Fruit fly (Drosophila melanogaster): ENCODE results near the gene CG43965.

The CG43965 gene

dm6 chr3L:8763037-8763454, 37.5 kb upstream of the CG43965 start (continued):
- TF ChIP-seq CG9876 (GFP tag; optimal IDR thresholded peaks at IDR 0.05), result no peak
- TF ChIP-seq CG4854 (GFP tag; optimal IDR thresholded peaks at IDR 0.05), result no peak
- no peak for TF ChIP-seq CG4328 (GFP tag; optimal IDR thresholded peaks at IDR 0.05)
- peak; percentile 49 for TF ChIP-seq bcd (GFP tag; optimal IDR thresholded peaks at IDR 0.05)
- TF ChIP-seq ro (GFP tag; IDR thresholded peaks at IDR 0.05), result no peak
- TF ChIP-seq CG5953 (GFP tag; IDR thresholded peaks at IDR 0.05), result no peak
- no peak for TF ChIP-seq kay (GFP tag; optimal IDR thresholded peaks at IDR 0.05)
- peak; percentile 56; the same call in 1 of the 3 replicates for TF ChIP-seq CG6175 (GFP tag; IDR thresholded peaks at IDR 0.05)
- no peak for TF ChIP-seq Atf-2 (GFP tag; optimal IDR thresholded peaks at IDR 0.05)
- TF ChIP-seq dpn (GFP tag; optimal IDR thresholded peaks at IDR 0.05), result peak in 1 of 2 experiments; percentile 53
- no peak for TF ChIP-seq CG13775 (GFP tag; optimal IDR thresholded peaks at IDR 0.05)
- no peak for TF ChIP-seq CG7839 (tag; optimal IDR thresholded peaks at IDR 0.05)
- TF ChIP-seq CG17568 (GFP tag; optimal IDR thresholded peaks at IDR 0.05), result peak; percentile 14
- TF ChIP-seq sug (tag; optimal IDR thresholded peaks at IDR 0.05), result no peak
- 0 out of 2 replicates have a peak, but pooled peaks have one; percentile 3 for TF ChIP-seq onecut (GFP tag; IDR thresholded peaks at IDR 0.05)
- TF ChIP-seq Ravus (GFP tag; IDR thresholded peaks at IDR 0.05), result no peak
- TF ChIP-seq esg (GFP tag; conservative IDR thresholded peaks at IDR 0.05), result peak; percentile 47
- no peak for TF ChIP-seq CG4617 (GFP tag; optimal IDR thresholded peaks at IDR 0.05; ENCODE audit: borderline replicate concordance)
- TF ChIP-seq HLH4C (GFP tag; IDR thresholded peaks at IDR 0.05; ENCODE audit: partially characterized antibody), result 0 out of 3 replicates have a peak, but pooled peaks have one; percentile 37
- TF ChIP-seq CG12391 (tag; optimal IDR thresholded peaks at IDR 0.05), result peak; percentile 48
- TF ChIP-seq Side (GFP tag; optimal IDR thresholded peaks at IDR 0.05), result no peak
- TF ChIP-seq Abd-B (GFP tag; optimal IDR thresholded peaks at IDR 0.05), result no peak
- TF ChIP-seq CG18011 (GFP tag; optimal IDR thresholded peaks at IDR 0.05), result no peak
- no peak for TF ChIP-seq wdn (GFP tag; IDR thresholded peaks at IDR 0.05)
- TF ChIP-seq chif (GFP tag; optimal IDR thresholded peaks at IDR 0.05), result peak; percentile 10 to 55
- no peak for TF ChIP-seq cas (GFP tag; IDR thresholded peaks at IDR 0.05)
- no peak for TF ChIP-seq CTCF (GFP tag; optimal IDR thresholded peaks at IDR 0.05)
- peak; percentile 26 for TF ChIP-seq lab (GFP tag; optimal IDR thresholded peaks at IDR 0.05)
- TF ChIP-seq Poxn (GFP tag; IDR thresholded peaks at IDR 0.05), result no peak
- TF ChIP-seq CG10565 (GFP tag; optimal IDR thresholded peaks at IDR 0.05), result no peak

dm6 chr3L:8755689-8756088, 30.1 kb upstream of the CG43965 start, which contains the start of gene CG6576:
Gene CG6576, plus strand, starts transcription at chr3L:8755989.
- TF ChIP-seq Bdp1 (GFP tag; optimal IDR thresholded peaks at IDR 0.05) (no peak), CG8089 (GFP tag; optimal IDR thresholded peaks at IDR 0.05) (no peak), CG12155 (GFP tag; optimal IDR thresholded peaks at IDR 0.05) (no peak), sob (GFP tag; IDR thresholded peaks at IDR 0.05) (no peak), Kr (GFP tag; optimal IDR thresholded peaks at IDR 0.05) (no peak), repo (GFP tag; optimal IDR thresholded peaks at IDR 0.05) (no peak), bowl (GFP tag; IDR thresholded peaks at IDR 0.05) (no peak), Hmr (GFP tag; optimal IDR thresholded peaks at IDR 0.05) (no peak), CG12071 (GFP tag; optimal IDR thresholded peaks at IDR 0.05) (no peak), CG15269 (tag; optimal IDR thresholded peaks at IDR 0.05) (no peak), crol (GFP tag; IDR thresholded peaks at IDR 0.05) (no peak), CrebB (tag; optimal IDR thresholded peaks at IDR 0.05) (no peak), trem (tag; optimal IDR thresholded peaks at IDR 0.05) (no peak), CG18476 (GFP tag; optimal IDR thresholded peaks at IDR 0.05) (no peak), lmd (GFP tag; IDR thresholded peaks at IDR 0.05) (no peak), CG7963 (GFP tag; IDR thresholded peaks at IDR 0.05; ENCODE audit: partially characterized antibody) (no peak), Adf1 (GFP tag; IDR thresholded peaks at IDR 0.05) (no peak), tin (GFP tag; optimal IDR thresholded peaks at IDR 0.05) (no peak), CG15514 (GFP tag; optimal IDR thresholded peaks at IDR 0.05) (no peak)
